Worm (Caenorhabditis elegans) whole organism, midembryonic: ENCODE results near the gene Y6G8.14.
"Not testable (repeated sequence)": the region's sequence is repeated elsewhere in the genome, so short reads cannot be mapped to it uniquely, and the experiment has no call there.

ENCODE experiments used
- T22C8.4 ChIP-seq: fragments of 200-800 bp; sonication (Bioruptor generic); IDR thresholded peaks from 2 replicates; pipeline ENCODE4 v1.3.6; 2022; ENCODE audit warnings: missing genetic modification characterization, missing compliant biosample characterization
- cog-1 ChIP-seq: sonication (generic microtip); optimal IDR thresholded peaks from 2 replicates; lab custom pipeline; 2016; ENCODE audit warnings: missing genetic modification characterization, missing compliant biosample characterization
- flt-1 ChIP-seq: fragments of 200-800 bp; sonication (Bioruptor generic); IDR thresholded peaks from 2 replicates; pipeline ENCODE4 v1.3.6; 2022; ENCODE audit warnings: missing genetic modification characterization, missing compliant biosample characterization
- klf-2 ChIP-seq: fragments of 200-800 bp; sonication (Bioruptor generic); conservative IDR thresholded peaks from 2 replicates; pipeline ENCODE4 v1.3.6; 2022; ENCODE audit warnings: missing genetic modification reagents, missing genetic modification characterization, missing compliant biosample characterization
- med-1 ChIP-seq: sonication (generic microtip); optimal IDR thresholded peaks from 2 replicates; lab custom pipeline; 2017; ENCODE audit warnings: missing genetic modification characterization, mild to moderate bottlenecking, missing compliant biosample characterization, antibody characterized with exemption, missing genetic modification reagents; ENCODE audit not compliant: insufficient read depth
- ref-1 ChIP-seq: fragments of 200-800 bp; sonication (Bioruptor generic); conservative IDR thresholded peaks from 2 replicates; pipeline ENCODE4 v1.3.6; 2022; ENCODE audit warnings: missing genetic modification reagents, missing genetic modification characterization, missing compliant biosample characterization
- tab-1 ChIP-seq: fragments of 200-800 bp; sonication (Bioruptor generic); IDR thresholded peaks from 2 replicates; pipeline ENCODE4 v1.3.6; 2022; ENCODE audit warnings: missing genetic modification characterization, missing compliant biosample characterization
- ztf-23 ChIP-seq: fragments of 200-800 bp; sonication (Bioruptor generic); IDR thresholded peaks from 2 replicates; pipeline ENCODE4 v1.3.6; 2022; ENCODE audit warnings: missing genetic modification reagents, missing genetic modification characterization, missing compliant biosample characterization
- ztf-29 ChIP-seq: fragments of 200-800 bp; sonication (Bioruptor generic); IDR thresholded peaks from 2 replicates; pipeline ENCODE4 v1.3.6; 2022; ENCODE audit warnings: missing genetic modification reagents, missing genetic modification characterization, missing compliant biosample characterization

Gene Y6G8.14

DNA sequence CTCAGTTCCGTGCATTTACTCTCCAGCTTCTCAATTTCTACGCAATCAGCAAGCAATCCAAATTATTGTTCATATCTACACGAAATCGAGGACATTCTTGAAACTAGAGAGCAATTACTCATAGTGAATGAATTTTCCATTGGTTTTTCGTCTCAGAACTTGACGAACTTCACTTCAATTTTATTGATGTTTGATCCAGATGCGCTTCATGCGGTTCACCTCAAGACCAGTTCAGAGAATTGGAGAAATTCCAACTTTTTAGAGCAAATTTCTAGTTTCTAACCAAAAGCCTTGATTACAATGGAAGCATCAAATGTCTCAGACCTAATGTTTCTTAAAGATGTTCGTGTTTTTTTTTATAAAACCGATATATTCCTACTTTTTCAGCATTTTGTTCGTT lies 6.1 kb upstream of the Y6G8.14 start, which contains the start of gene Y6G8.8:
Gene Y6G8.8 (plus strand): TSS at position 301 of the 400 bp plus-strand sequence.
- TF ChIP-seq tab-1 (GFP tag; lab: Robert Waterston, UW) (no peak), cog-1 (tag; lab: Kevin White, UChicago) (no peak), flt-1 (GFP tag; lab: Robert Waterston, UW) (no peak), med-1 (GFP tag; lab: Kevin White, UChicago) (no peak), ref-1 (GFP tag; lab: Robert Waterston, UW) (no peak), T22C8.4 (GFP tag; lab: Robert Waterston, UW) (no peak), klf-2 (no peak), ztf-23 (GFP tag; lab: Robert Waterston, UW) (no peak), ztf-29 (no peak)

- TF ChIP-seq T22C8.4 (GFP tag; lab: Robert Waterston, UW) = no peak
- no peak for TF ChIP-seq ztf-23 (GFP tag; lab: Robert Waterston, UW)
- TF ChIP-seq tab-1 (GFP tag; lab: Robert Waterston, UW) = no peak
- TF ChIP-seq ref-1 (GFP tag; lab: Robert Waterston, UW) = no peak
- TF ChIP-seq med-1 (GFP tag; lab: Kevin White, UChicago) = no peak
- TF ChIP-seq flt-1 (GFP tag; lab: Robert Waterston, UW) = no peak
- TF ChIP-seq ztf-29 = no peak
- TF ChIP-seq cog-1 (tag; lab: Kevin White, UChicago) = no peak
- no peak for TF ChIP-seq klf-2
These were observed 2.7 kb upstream of the Y6G8.14 start, which contains the start of gene Y6G8.6 for ce11 chrV:17616807-17617206. Gene Y6G8.6 (minus strand): TSS chrV:17616904.

- no peak for TF ChIP-seq tab-1 (GFP tag; lab: Robert Waterston, UW)
- no peak for TF ChIP-seq T22C8.4 (GFP tag; lab: Robert Waterston, UW)
- no peak for TF ChIP-seq ref-1 (GFP tag; lab: Robert Waterston, UW)
- no peak for TF ChIP-seq cog-1 (tag; lab: Kevin White, UChicago)
- TF ChIP-seq ztf-29 = no peak
- TF ChIP-seq med-1 (GFP tag; lab: Kevin White, UChicago) = no peak
- no peak for TF ChIP-seq flt-1 (GFP tag; lab: Robert Waterston, UW)
- no peak for TF ChIP-seq klf-2
- no peak for TF ChIP-seq ztf-23 (GFP tag; lab: Robert Waterston, UW)
These were observed 1.5 kb upstream of the Y6G8.14 start, which contains the start of gene Y6G8.5 for ce11 chrV:17615609-17616008. Gene Y6G8.5 (minus strand): TSS chrV:17615709.

DNA sequence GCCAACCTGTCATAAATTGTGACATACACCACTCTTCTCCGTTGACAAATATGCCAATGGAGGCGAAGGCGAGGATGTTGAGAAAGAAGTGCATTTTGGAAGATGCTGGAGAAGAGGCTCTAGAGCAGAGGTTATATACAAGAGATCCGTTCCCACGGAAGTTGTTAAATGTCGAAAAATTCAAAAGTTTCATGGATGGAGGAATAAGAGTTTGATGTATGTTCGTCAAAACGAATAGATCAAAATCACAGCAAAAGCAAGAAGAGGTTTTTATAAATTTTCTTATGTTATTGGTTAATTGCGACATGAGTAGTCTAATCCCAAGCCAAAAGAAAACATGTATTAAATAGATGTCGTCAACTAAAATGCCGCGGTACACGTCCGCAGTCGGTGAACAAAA lies 3.6 kb downstream of the Y6G8.14 start, which contains the start of gene Y6G8.15:
Gene Y6G8.15 (minus strand): TSS at position 101 of the 400 bp plus-strand sequence.
- not testable (repeated sequence) for TF ChIP-seq T22C8.4 (GFP tag; lab: Robert Waterston, UW); flt-1 (GFP tag; lab: Robert Waterston, UW); klf-2

DNA sequence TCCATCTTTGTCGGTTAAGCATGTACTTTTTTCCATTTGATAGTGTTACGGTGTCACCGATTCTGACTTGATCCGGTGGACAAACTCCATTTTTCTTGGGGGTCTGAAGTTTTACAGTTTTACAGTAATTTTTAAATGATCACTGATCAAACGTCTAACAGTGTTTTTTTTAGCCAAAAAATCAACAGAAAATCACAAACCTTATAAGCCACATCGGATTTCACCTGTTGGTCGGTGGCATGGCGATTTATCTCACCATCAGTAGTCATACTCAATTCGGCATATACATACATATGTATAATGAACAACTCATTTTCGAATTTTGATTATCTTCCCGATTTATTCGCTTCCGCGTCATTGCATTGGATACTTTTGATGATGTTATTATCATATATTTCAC lies 6.4 kb downstream of the Y6G8.14 start, which contains the start of gene srz-91:
Gene srz-91 (plus strand): TSS at position 301 of the 400 bp plus-strand sequence.
- TF ChIP-seq ref-1 (GFP tag; lab: Robert Waterston, UW) = no peak
- no peak for TF ChIP-seq ztf-29
- TF ChIP-seq cog-1 (tag; lab: Kevin White, UChicago) = no peak
- TF ChIP-seq tab-1 (GFP tag; lab: Robert Waterston, UW) = no peak
- no peak for TF ChIP-seq med-1 (GFP tag; lab: Kevin White, UChicago)
- no peak for TF ChIP-seq klf-2
- no peak for TF ChIP-seq flt-1 (GFP tag; lab: Robert Waterston, UW)
- no peak for TF ChIP-seq T22C8.4 (GFP tag; lab: Robert Waterston, UW)
- no peak for TF ChIP-seq ztf-23 (GFP tag; lab: Robert Waterston, UW)

ce11 chrV:17606050-17606449 lies 8.1 kb downstream of the Y6G8.14 start, which contains the start of gene Y6G8.16:
Gene Y6G8.16 (plus strand): TSS chrV:17606350.
- not testable (repeated sequence) for TF ChIP-seq ztf-29; tab-1 (GFP tag; lab: Robert Waterston, UW); ref-1 (GFP tag; lab: Robert Waterston, UW)

DNA sequence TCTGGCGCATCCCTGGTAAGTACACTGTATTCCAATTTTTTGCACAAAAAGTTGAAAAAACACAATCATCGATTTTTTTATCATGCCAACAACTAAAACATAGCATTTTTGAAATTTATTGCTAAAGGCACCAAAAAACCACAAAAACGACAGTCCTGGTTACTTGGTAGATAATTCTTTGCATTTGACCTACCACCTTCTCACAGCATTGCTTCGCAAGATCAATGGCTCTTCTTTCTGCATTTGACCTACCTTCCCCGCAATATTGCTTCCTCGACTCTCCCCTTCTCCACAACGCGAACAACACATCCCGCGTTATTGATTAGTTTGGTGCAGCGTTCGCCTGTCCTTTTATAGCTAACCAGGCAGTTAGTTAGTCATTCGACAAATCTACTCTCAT lies 12.6 kb downstream of the Y6G8.14 start, which contains the start of gene ztf-25:
Gene ztf-25 (plus strand): TSS at position 301 of the 400 bp plus-strand sequence.
- no peak for TF ChIP-seq tab-1 (GFP tag; lab: Robert Waterston, UW)
- TF ChIP-seq ztf-23 (GFP tag; lab: Robert Waterston, UW) = no peak
- no peak for TF ChIP-seq T22C8.4 (GFP tag; lab: Robert Waterston, UW)
- no peak for TF ChIP-seq med-1 (GFP tag; lab: Kevin White, UChicago)
- no peak for TF ChIP-seq cog-1 (tag; lab: Kevin White, UChicago)
- no peak for TF ChIP-seq ztf-29
- TF ChIP-seq flt-1 (GFP tag; lab: Robert Waterston, UW) = no peak
- TF ChIP-seq ref-1 (GFP tag; lab: Robert Waterston, UW) = no peak
- no peak for TF ChIP-seq klf-2

ce11 chrV:17598810-17599209 lies 15.3 kb downstream of the Y6G8.14 start, which contains the start of gene Y6G8.2:
Gene Y6G8.2 (minus strand): TSS chrV:17598956.
- TF ChIP-seq flt-1 (GFP tag; lab: Robert Waterston, UW) (no peak), ref-1 (GFP tag; lab: Robert Waterston, UW) (no peak), T22C8.4 (GFP tag; lab: Robert Waterston, UW) (no peak), klf-2 (no peak), ztf-23 (GFP tag; lab: Robert Waterston, UW) (no peak), med-1 (GFP tag; lab: Kevin White, UChicago) (no peak), tab-1 (GFP tag; lab: Robert Waterston, UW) (no peak), cog-1 (tag; lab: Kevin White, UChicago) (no peak), ztf-29 (no peak)

ce11 chrV:17595691-17596090 lies 18.5 kb downstream of the Y6G8.14 start:
- no peak for TF ChIP-seq klf-2
- TF ChIP-seq flt-1 (GFP tag; lab: Robert Waterston, UW) = no peak
- no peak for TF ChIP-seq T22C8.4 (GFP tag; lab: Robert Waterston, UW)
